Worm (Caenorhabditis elegans) whole organism, L4 larva: ENCODE data around the gene F32D8.4.

Source experiments
- ZK546.5 ChIP-seq, 2 experiments: sonication (generic microtip); optimal IDR thresholded peaks; 2 replicates each; lab custom pipeline; 2017; ENCODE audit warnings: missing biosample characterization in 2 of 2, missing genetic modification characterization in 2 of 2
- ceh-82 ChIP-seq: sonication (generic microtip); optimal IDR thresholded peaks from 2 replicates; lab custom pipeline; 2017; ENCODE audit warnings: missing biosample characterization, missing genetic modification characterization
- ces-1 ChIP-seq: fragments of 150-350 bp; sonication (generic microtip); optimal IDR thresholded peaks from 4 replicates; lab custom pipeline; 2014; ENCODE audit warnings: missing biosample characterization, missing genetic modification reagents, missing genetic modification characterization
- ctbp-1 ChIP-seq: fragments of 200-800 bp; sonication (Bioruptor generic); IDR thresholded peaks from 2 replicates; pipeline ENCODE4 v1.3.6; 2022; ENCODE audit warnings: missing genetic modification reagents, missing genetic modification characterization, missing compliant biosample characterization
- dmd-9 ChIP-seq: fragments of 200-800 bp; sonication (Bioruptor generic); IDR thresholded peaks from 2 replicates; pipeline ENCODE4 v1.3.6; 2022; ENCODE audit warnings: missing genetic modification reagents, missing genetic modification characterization, missing compliant biosample characterization
- mes-2 ChIP-seq: sonication (generic microtip); optimal IDR thresholded peaks from 2 replicates; lab custom pipeline; 2016; ENCODE audit warnings: missing genotype, mild to moderate bottlenecking, missing genetic modification characterization, missing compliant biosample characterization; ENCODE audit not compliant: poor library complexity, severe bottlenecking
- nhr-6 ChIP-seq: fragments of 150-350 bp; optimal IDR thresholded peaks from 2 replicates; lab custom pipeline; 2014; ENCODE audit warnings: missing biosample characterization, missing genetic modification characterization
- unc-62 ChIP-seq, 3 experiments: fragments of 150-350 bp in 1 of 3; sonication (generic microtip); optimal IDR thresholded peaks in 2 of 3; peaks in 1 of 3; 1 replicate in 1 of 3; 2 replicates in 2 of 3; lab custom pipeline; 2014 to 2017; ENCODE audit warnings: missing biosample characterization in 3 of 3, missing genetic modification characterization in 3 of 3, missing genetic modification reagents in 3 of 3, missing genotype in 1 of 3
- zag-1 ChIP-seq: fragments of 150-350 bp; optimal IDR thresholded peaks from 2 replicates; lab custom pipeline; 2014; ENCODE audit warnings: missing biosample characterization, missing genetic modification characterization
- ztf-11 ChIP-seq: fragments of 150-350 bp; optimal IDR thresholded peaks from 2 replicates; lab custom pipeline; 2014; ENCODE audit warnings: missing biosample characterization, missing genetic modification characterization

- TF ChIP-seq ctbp-1 (0 out of 2 replicates have a peak, but pooled peaks have one; percentile 17), dmd-9 (GFP tag; lab: Robert Waterston, UW) (no peak), nhr-6 (tag; lab: Kevin White, UChicago) (no peak), ces-1 (GFP tag; lab: Kevin White, UChicago) (no peak), zag-1 (tag; lab: Kevin White, UChicago) (no peak), ztf-11 (no peak), ceh-82 (tag; lab: Kevin White, UChicago) (no peak), unc-62 (GFP tag; optimal IDR thresholded peaks at IDR 0.05 in 1 of 2; lab: Kevin White, UChicago) (peak in 1 of 2 experiments; percentile 97), unc-62 (tag; optimal IDR thresholded peaks at IDR 0.05; lab: Kevin White, UChicago) (no peak), mes-2 (peak; percentile 59), ZK546.5 (tag; optimal IDR thresholded peaks at IDR 0.05; lab: Kevin White, UChicago) (no peak)
Measured at ce11 chrV:10890980-10891379, 2.4 kb downstream of the F32D8.4 start, which contains the start of gene F32D8.12.
